Fruit fly (Drosophila melanogaster): ENCODE results near the gene Adss.

- no peak for TF ChIP-seq Hr83 (GFP tag; optimal IDR thresholded peaks at IDR 0.05; ENCODE audit: poor library complexity, severe bottlenecking)
- no peak for TF ChIP-seq Abd-B (GFP tag; optimal IDR thresholded peaks at IDR 0.05)
- no peak for TF ChIP-seq CG9705 (GFP tag; optimal IDR thresholded peaks at IDR 0.05)
- no peak for TF ChIP-seq h (GFP tag; optimal IDR thresholded peaks at IDR 0.05)
Observed at dm6 chr3R:20818237-20818636, 12.1 kb downstream of the Adss start.

All from whole organism, wandering third instar larva.